Fruit fly (Drosophila melanogaster): ENCODE results near the gene TTLL1B.

The TTLL1B gene

DNA sequence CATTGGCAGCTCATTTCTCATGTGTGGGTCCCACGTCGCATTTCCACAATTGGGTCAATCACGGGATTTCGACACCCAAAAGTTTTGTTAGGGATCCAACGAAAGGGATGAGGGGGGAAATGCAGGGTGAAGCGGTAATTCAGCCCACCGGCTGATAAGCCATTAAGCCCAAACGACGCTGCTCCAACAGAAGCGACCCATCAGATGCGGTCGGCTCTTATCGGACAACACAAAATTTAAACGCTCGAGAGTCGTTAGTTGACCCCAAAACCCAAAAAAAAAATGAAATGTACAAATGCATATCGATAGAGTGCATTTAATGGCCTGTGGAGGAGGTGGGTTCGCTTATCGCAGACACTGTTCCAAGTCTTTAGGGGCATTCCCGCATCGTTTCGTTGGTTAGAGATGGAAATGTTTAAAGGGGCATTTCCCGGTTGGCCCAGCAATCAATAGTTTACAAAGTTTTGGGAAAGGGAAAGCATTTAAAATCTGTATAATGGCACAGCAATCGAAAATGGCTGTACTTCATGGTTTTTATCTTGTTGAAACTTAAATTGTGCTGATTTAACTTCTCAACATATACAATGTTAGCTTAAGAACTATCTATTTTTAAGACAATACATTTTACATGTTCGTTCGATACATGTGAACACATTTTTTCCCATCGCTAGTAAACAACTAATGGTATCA, 41.2 kb upstream of the TTLL1B start (continued):
- no peak for TF ChIP-seq ase (GFP tag; IDR thresholded peaks at IDR 0.05)
- TF ChIP-seq Dll (GFP tag; IDR thresholded peaks at IDR 0.05; ENCODE audit: partially characterized antibody): peak; percentile 55; the same call in 2 of the 4 replicates
- TF ChIP-seq HLH54F (GFP tag; optimal IDR thresholded peaks at IDR 0.05): no peak
- TF ChIP-seq CG14965 (GFP tag; optimal IDR thresholded peaks at IDR 0.05; ENCODE audit: borderline replicate concordance): no peak
- no peak for TF ChIP-seq CG13894 (tag; optimal IDR thresholded peaks at IDR 0.05)
- no peak for TF ChIP-seq cg (GFP tag; optimal IDR thresholded peaks at IDR 0.05)
- peak; percentile 29 for TF ChIP-seq CG1603 (tag; optimal IDR thresholded peaks at IDR 0.05)
- TF ChIP-seq CG8281 (tag; optimal IDR thresholded peaks at IDR 0.05): no peak
- peak; percentile 21 for TF ChIP-seq CG1529 (GFP tag; optimal IDR thresholded peaks at IDR 0.05)
- no peak for TF ChIP-seq YL-1 (GFP tag; optimal IDR thresholded peaks at IDR 0.05)
- no peak for TF ChIP-seq oc (tag; optimal IDR thresholded peaks at IDR 0.05)
- TF ChIP-seq prd (optimal IDR thresholded peaks at IDR 0.05): no peak
- TF ChIP-seq prd (GFP tag; IDR thresholded peaks at IDR 0.05): peak; percentile 42; the same call in 1 of the 3 replicates
- peak; percentile 24 for TF ChIP-seq Ssrp (tag; optimal IDR thresholded peaks at IDR 0.05)
- no peak for TF ChIP-seq disco-r (GFP tag; optimal IDR thresholded peaks at IDR 0.05)
- 0 out of 2 replicates have a peak, but pooled peaks have one; percentile 9 for TF ChIP-seq CG14441 (GFP tag; IDR thresholded peaks at IDR 0.05)
- TF ChIP-seq en (GFP tag; optimal IDR thresholded peaks at IDR 0.05): no peak
- no peak for TF ChIP-seq schlank (tag; optimal IDR thresholded peaks at IDR 0.05)
- peak; percentile 34 for TF ChIP-seq CG6689 (GFP tag; IDR thresholded peaks at IDR 0.05)
- TF ChIP-seq eve (GFP tag; optimal IDR thresholded peaks at IDR 0.05): peak in 1 of 2 experiments; percentile 80
- peak; percentile 14 for TF ChIP-seq CG10209 (GFP tag; optimal IDR thresholded peaks at IDR 0.05)
- TF ChIP-seq Nf-YB (GFP tag; optimal IDR thresholded peaks at IDR 0.05): no peak
- no peak for TF ChIP-seq ranshi (GFP tag; IDR thresholded peaks at IDR 0.05)
- no peak for TF ChIP-seq inv (GFP tag; IDR thresholded peaks at IDR 0.05; ENCODE audit: partially characterized antibody)
- no peak for TF ChIP-seq ara (GFP tag; IDR thresholded peaks at IDR 0.05)
- peak; percentile 10 for TF ChIP-seq az2 (GFP tag; optimal IDR thresholded peaks at IDR 0.05)
- TF ChIP-seq bsh (GFP tag; optimal IDR thresholded peaks at IDR 0.05): peak in 1 of 2 experiments; percentile 50
- no peak for TF ChIP-seq CG13624 (GFP tag; optimal IDR thresholded peaks at IDR 0.05)
- TF ChIP-seq bab2 (GFP tag; optimal IDR thresholded peaks at IDR 0.05): peak; percentile 11
- TF ChIP-seq gcm (GFP tag; optimal IDR thresholded peaks at IDR 0.05): peak; percentile 41
- no peak for TF ChIP-seq NK7.1 (GFP tag; optimal IDR thresholded peaks at IDR 0.05)
- TF ChIP-seq CG17328 (GFP tag; IDR thresholded peaks at IDR 0.05): no peak
- no peak for TF ChIP-seq sd (tag; optimal IDR thresholded peaks at IDR 0.05)
- no peak for TF ChIP-seq tin (GFP tag; optimal IDR thresholded peaks at IDR 0.05)
- TF ChIP-seq Atf-2 (GFP tag; optimal IDR thresholded peaks at IDR 0.05): no peak
- no peak for TF ChIP-seq lov (optimal IDR thresholded peaks at IDR 0.05)
- TF ChIP-seq lov (GFP tag; IDR thresholded peaks at IDR 0.05): no peak
- no peak for TF ChIP-seq Meics (GFP tag; optimal IDR thresholded peaks at IDR 0.05)
- TF ChIP-seq Vsx1 (GFP tag; optimal IDR thresholded peaks at IDR 0.05): peak; percentile 11
- peak; percentile 48 for TF ChIP-seq CG13424 (tag; optimal IDR thresholded peaks at IDR 0.05)
- no peak for TF ChIP-seq repo (GFP tag; optimal IDR thresholded peaks at IDR 0.05)
- TF ChIP-seq jing (GFP tag; optimal IDR thresholded peaks at IDR 0.05): no peak
- peak; percentile 29 for TF ChIP-seq grau (tag; optimal IDR thresholded peaks at IDR 0.05)
- peak; percentile 6 for TF ChIP-seq CG17359 (tag; optimal IDR thresholded peaks at IDR 0.05)
- no peak for TF ChIP-seq peb (GFP tag; IDR thresholded peaks at IDR 0.05)
- TF ChIP-seq Dip3 (GFP tag; optimal IDR thresholded peaks at IDR 0.05): no peak
- peak; percentile 50; the same call in 2 of the 3 replicates for TF ChIP-seq knrl (GFP tag; IDR thresholded peaks at IDR 0.05; ENCODE audit: partially characterized antibody)
- no peak for TF ChIP-seq CG7987 (GFP tag; optimal IDR thresholded peaks at IDR 0.05)
- no peak for TF ChIP-seq Jarid2 (GFP tag; optimal IDR thresholded peaks at IDR 0.05)

All from whole organism, embryonic.